Worm (Caenorhabditis elegans): Measurements from ENCODE around the gene Y43F8B.15.

DNA sequence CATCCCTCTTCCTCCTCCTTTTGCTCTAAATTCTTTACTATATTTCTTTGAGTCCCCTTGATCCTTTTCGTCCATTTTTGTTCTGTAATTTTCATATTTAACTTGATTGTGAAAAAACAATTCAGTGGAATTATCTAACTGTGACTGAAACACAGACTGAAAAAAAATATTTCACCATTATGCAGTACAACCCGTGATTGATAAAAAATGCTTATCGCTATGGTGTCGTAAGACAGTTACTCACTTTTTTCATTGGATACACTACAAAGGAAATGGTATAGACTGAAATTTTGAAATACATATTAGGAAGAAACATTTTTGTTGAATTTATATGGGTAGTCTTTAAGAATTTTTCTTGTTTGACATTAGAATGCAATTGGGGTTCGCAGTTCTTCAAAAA is 5.7 kb upstream of the Y43F8B.15 start, which contains the start of gene Y43F8B.23:
- TF ChIP-seq ceh-8 (GFP tag; optimal IDR thresholded peaks at IDR 0.05) = no peak
- no peak for TF ChIP-seq mdl-1 (tag; optimal IDR thresholded peaks at IDR 0.05)
- no peak for TF ChIP-seq sptf-1 (tag; optimal IDR thresholded peaks at IDR 0.05)
- no peak for TF ChIP-seq nhr-85 (tag)
- no peak for TF ChIP-seq sox-4 (tag; optimal IDR thresholded peaks at IDR 0.05)
- TF ChIP-seq tbx-2 (tag; optimal IDR thresholded peaks at IDR 0.05) = no peak
- TF ChIP-seq fos-1 (tag; optimal IDR thresholded peaks at IDR 0.05) = no peak
- TF ChIP-seq rnt-1 (tag; optimal IDR thresholded peaks at IDR 0.05) = no peak
- no peak for TF ChIP-seq nhr-19 (GFP tag; conservative IDR thresholded peaks at IDR 0.05)

Measured in whole organism, L1 larva.